Worm (Caenorhabditis elegans): ENCODE measurements around the gene F38A1.9.

F38A1.9 gene

DNA sequence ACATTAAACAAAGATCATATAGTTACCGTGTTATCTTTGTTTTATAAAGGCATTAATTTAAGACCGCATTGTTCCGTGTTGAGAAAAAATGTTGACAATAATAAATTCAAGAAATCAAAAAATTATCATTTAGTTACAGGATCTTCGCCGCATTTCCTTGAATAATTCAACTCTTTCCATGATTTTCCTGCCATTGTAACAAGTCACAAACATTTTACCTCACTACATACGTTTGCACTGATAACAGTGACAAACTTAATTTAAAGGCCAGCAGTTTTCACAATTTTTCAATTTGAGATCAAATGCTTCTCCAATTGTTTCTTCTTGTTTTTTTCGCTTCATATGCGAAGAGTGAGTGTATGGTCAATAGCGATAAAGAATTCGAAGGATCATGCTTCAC, 15.9 kb upstream of the F38A1.9 start, which contains the start of gene clec-169:
TSS of gene clec-169 (plus strand) at position 301 of the 400 bp plus-strand sequence.
- no peak for TF ChIP-seq unc-39 (tag; optimal IDR thresholded peaks at IDR 0.05)
- no peak for TF ChIP-seq elt-3 (tag; optimal IDR thresholded peaks at IDR 0.05)
- no peak for TF ChIP-seq ceh-43 (GFP tag; optimal IDR thresholded peaks at IDR 0.05)
- TF ChIP-seq nhr-76 (tag; optimal IDR thresholded peaks at IDR 0.05), result no peak
- TF ChIP-seq unc-62 (GFP tag; optimal IDR thresholded peaks at IDR 0.05), result no peak
- no peak for TF ChIP-seq lin-13 (tag; optimal IDR thresholded peaks at IDR 0.05)

DNA sequence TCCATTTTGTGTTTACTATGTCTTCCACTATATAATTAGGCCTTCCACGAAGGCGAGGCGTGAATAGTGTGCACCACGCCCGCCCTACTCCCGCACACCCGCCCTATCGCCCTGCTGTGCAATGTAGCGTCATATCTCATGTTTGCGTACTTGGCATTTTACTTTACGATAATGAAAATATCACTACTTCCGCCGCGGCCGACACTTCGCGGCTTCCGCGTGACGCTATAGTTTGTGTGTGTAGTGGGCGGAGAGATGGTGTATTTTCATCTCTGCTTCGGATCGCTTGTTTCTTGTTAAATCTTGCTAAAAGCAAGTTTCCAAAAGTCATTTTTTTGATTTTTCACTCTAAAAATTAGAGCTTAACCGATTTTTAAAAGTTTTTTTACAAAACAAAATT, 15.3 kb upstream of the F38A1.9 start:
- TF ChIP-seq nhr-2 (tag; optimal IDR thresholded peaks at IDR 0.05) (no peak), hlh-1 (tag; optimal IDR thresholded peaks at IDR 0.05) (no peak), nhr-76 (tag; optimal IDR thresholded peaks at IDR 0.05) (no peak), snpc-4 (tag; optimal IDR thresholded peaks at IDR 0.05) (no peak), lin-32 (GFP tag; optimal IDR thresholded peaks at IDR 0.05) (no peak), mls-2 (tag; optimal IDR thresholded peaks at IDR 0.05) (no peak), ham-2 (GFP tag; optimal IDR thresholded peaks at IDR 0.05) (no peak), unc-120 (tag; optimal IDR thresholded peaks at IDR 0.05; ENCODE audit: poor library complexity, severe bottlenecking) (no peak), sem-2 (GFP tag; optimal IDR thresholded peaks at IDR 0.05) (no peak), unc-39 (tag; optimal IDR thresholded peaks at IDR 0.05) (no peak), elt-1 (tag; optimal IDR thresholded peaks at IDR 0.05; ENCODE audit: borderline replicate concordance, insufficient read depth) (no peak), flh-1 (GFP tag; optimal IDR thresholded peaks at IDR 0.05) (no peak), bed-3 (GFP tag; optimal IDR thresholded peaks at IDR 0.05) (no peak), ztf-11 (tag; optimal IDR thresholded peaks at IDR 0.05) (no peak), nhr-237 (tag; optimal IDR thresholded peaks at IDR 0.05) (no peak), nhr-28 (tag; optimal IDR thresholded peaks at IDR 0.05) (no peak), cnd-1 (tag; optimal IDR thresholded peaks at IDR 0.05) (no peak), blmp-1 (tag; optimal IDR thresholded peaks at IDR 0.05) (no peak)

DNA sequence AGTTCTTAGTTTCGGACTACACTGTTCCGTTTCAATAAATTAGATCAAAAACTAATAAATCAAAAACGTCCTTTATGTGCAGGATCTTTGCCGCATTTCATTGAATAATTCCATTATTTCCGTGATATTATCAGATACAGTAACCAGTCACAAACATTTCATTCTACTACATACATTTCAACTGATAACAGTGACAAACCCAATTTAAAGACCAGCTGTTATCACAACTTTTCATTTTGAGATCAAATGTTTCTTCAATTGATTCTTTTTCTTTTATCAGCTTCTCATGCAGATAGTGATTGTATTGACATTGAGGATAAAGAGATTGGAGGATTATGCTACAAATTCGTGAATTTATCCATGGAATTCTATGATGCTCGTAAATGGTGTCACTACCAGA, 11.6 kb upstream of the F38A1.9 start, which contains the start of gene clec-168:
TSS of gene clec-168 (plus strand) at position 247 of the 400 bp plus-strand sequence.
- no peak for TF ChIP-seq elt-1 (tag; optimal IDR thresholded peaks at IDR 0.05; ENCODE audit: borderline replicate concordance, insufficient read depth)
- no peak for TF ChIP-seq ces-1 (GFP tag; optimal IDR thresholded peaks at IDR 0.05)
- TF ChIP-seq cnd-1 (tag; optimal IDR thresholded peaks at IDR 0.05), result no peak
- no peak for TF ChIP-seq elt-3 (tag; optimal IDR thresholded peaks at IDR 0.05)

DNA sequence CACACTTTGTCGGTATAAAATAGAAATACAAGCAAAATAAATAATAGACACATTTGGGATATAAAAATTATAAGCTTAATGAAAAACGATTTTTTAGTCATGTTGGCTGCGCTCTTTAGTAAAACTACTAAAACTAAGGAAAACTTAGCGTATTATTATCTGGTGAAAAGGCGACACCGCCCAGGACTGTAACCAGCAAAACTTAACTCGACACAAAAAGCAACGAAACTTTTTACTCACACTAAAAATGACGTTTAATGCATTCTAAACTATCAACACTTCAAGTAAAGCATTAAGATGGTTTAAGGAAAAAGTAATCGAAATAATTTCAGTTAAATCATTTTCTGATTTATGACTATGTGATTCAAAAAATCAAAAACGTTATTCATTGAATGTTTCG, 10.5 kb upstream of the F38A1.9 start, which contains the start of gene clec-167:
TSS of gene clec-167 (minus strand) at position 101 of the 400 bp plus-strand sequence.
- TF ChIP-seq cnd-1 (tag; optimal IDR thresholded peaks at IDR 0.05), result no peak
- no peak for TF ChIP-seq ceh-83 (GFP tag; optimal IDR thresholded peaks at IDR 0.05)
- no peak for TF ChIP-seq mab-5 (tag; optimal IDR thresholded peaks at IDR 0.05)
- TF ChIP-seq unc-39 (tag; optimal IDR thresholded peaks at IDR 0.05), result no peak
- TF ChIP-seq drap-1 (GFP tag; optimal IDR thresholded peaks at IDR 0.05), result no peak
- no peak for TF ChIP-seq ztf-11 (tag; optimal IDR thresholded peaks at IDR 0.05)
- no peak for TF ChIP-seq M03D4.4 (tag; optimal IDR thresholded peaks at IDR 0.05)
- TF ChIP-seq sem-2 (GFP tag; optimal IDR thresholded peaks at IDR 0.05), result no peak
- no peak for TF ChIP-seq snpc-4 (tag; optimal IDR thresholded peaks at IDR 0.05)
- no peak for TF ChIP-seq nhr-237 (tag; optimal IDR thresholded peaks at IDR 0.05)
- no peak for TF ChIP-seq lin-13 (tag; optimal IDR thresholded peaks at IDR 0.05)
- no peak for TF ChIP-seq zip-8 (tag; optimal IDR thresholded peaks at IDR 0.05)
- no peak for TF ChIP-seq elt-3 (tag; optimal IDR thresholded peaks at IDR 0.05)

DNA sequence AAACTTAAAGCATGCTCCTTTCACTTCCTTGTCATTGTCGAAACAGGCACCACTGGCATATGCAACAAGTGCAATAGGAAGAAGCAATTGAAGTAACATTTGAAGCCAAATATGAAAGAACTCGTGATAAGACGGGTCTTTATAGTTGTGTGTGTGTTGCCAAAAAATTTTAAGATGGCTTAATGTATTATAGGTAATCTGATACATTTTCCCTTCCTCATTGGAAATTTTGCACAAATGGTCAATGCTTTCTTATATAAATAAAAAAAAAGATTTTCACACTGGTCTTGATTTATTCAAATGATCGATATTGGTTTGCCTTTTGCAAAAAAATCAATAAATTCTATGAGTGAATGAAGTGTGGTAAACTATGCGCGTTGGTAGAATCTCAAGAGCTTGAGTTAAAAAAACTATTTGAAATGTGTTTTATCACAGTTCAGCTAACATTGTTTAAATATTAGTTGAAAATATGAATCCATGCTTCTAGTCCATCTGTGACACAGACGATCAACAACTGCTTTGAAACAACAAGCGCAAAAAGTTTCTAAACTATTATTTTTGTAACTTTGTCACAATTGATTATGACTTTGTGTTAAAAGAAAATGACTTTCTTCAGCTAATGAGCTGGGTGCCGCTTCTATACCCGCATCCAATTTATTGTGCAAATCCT, 6.2 kb upstream of the F38A1.9 start, which contains the start of the genes clec-166 and F38A1.6:
TSS of gene clec-166 (minus strand) at position 101 of the 670 bp plus-strand sequence.
TSS of gene F38A1.6 (plus strand) at position 620 of the 670 bp plus-strand sequence.
- no peak for TF ChIP-seq bed-3 (GFP tag; optimal IDR thresholded peaks at IDR 0.05)
- TF ChIP-seq zip-8 (tag; optimal IDR thresholded peaks at IDR 0.05), result no peak
- no peak for TF ChIP-seq unc-120 (tag; optimal IDR thresholded peaks at IDR 0.05; ENCODE audit: poor library complexity, severe bottlenecking)
- no peak for TF ChIP-seq nhr-2 (tag; optimal IDR thresholded peaks at IDR 0.05)
- no peak for TF ChIP-seq nhr-28 (tag; optimal IDR thresholded peaks at IDR 0.05)
- TF ChIP-seq sem-2 (GFP tag; optimal IDR thresholded peaks at IDR 0.05), result no peak
- TF ChIP-seq unc-39 (tag; optimal IDR thresholded peaks at IDR 0.05), result no peak
- TF ChIP-seq elt-3 (tag; optimal IDR thresholded peaks at IDR 0.05), result no peak
- no peak for TF ChIP-seq blmp-1 (tag; optimal IDR thresholded peaks at IDR 0.05)
- no peak for TF ChIP-seq mep-1 (tag; optimal IDR thresholded peaks at IDR 0.05)

Measured in whole organism, mixed stage, embryonic.